Worm (Caenorhabditis elegans): ENCODE measurements around the gene ddx-17.
A peak's percentile ranks its signal among the peaks of the same experiment; 100 is the strongest.
"Not testable (repeated sequence)": the region's sequence is repeated elsewhere in the genome, so short reads cannot be mapped to it uniquely, and the experiment has no call there.

Gene ddx-17

ce11 chrV:14055097-14055496 lies 43.2 kb upstream of the ddx-17 start (continued):
- TF ChIP-seq K12H6.12 (tag; optimal IDR thresholded peaks at IDR 0.05) (peak; percentile 92), cebp-1 (GFP tag; IDR thresholded peaks at IDR 0.05) (peak; percentile 87), cebp-1 (tag; optimal IDR thresholded peaks at IDR 0.05) (peak; percentile 87), unc-130 (GFP tag; optimal IDR thresholded peaks at IDR 0.05) (peak; percentile 60), ztf-28 (GFP tag; IDR thresholded peaks at IDR 0.05) (peak; percentile 91), ztf-6 (GFP tag; IDR thresholded peaks at IDR 0.05) (peak; percentile 91), F37B4.10 (GFP tag; IDR thresholded peaks at IDR 0.05) (peak; percentile 90; the same call in 1 of the 2 replicates), somi-1 (GFP tag; optimal IDR thresholded peaks at IDR 0.05) (peak; percentile 84), let-607 (tag; optimal IDR thresholded peaks at IDR 0.05) (peak; percentile 55 to 92), lin-26 (GFP tag; IDR thresholded peaks at IDR 0.05) (peak; percentile 83), egl-44 (GFP tag; IDR thresholded peaks at IDR 0.05) (peak; percentile 94), tbp1 (GFP tag; optimal IDR thresholded peaks at IDR 0.05) (peak; percentile 68), bed-2 (GFP tag; IDR thresholded peaks at IDR 0.05) (peak; percentile 98), athp-1 (tag; optimal IDR thresholded peaks at IDR 0.05) (peak; percentile 91), lag-1 (GFP tag; IDR thresholded peaks at IDR 0.05) (peak; percentile 97), zim-3 (tag; optimal IDR thresholded peaks at IDR 0.05) (peak; percentile 89), C17E4.6 (GFP tag; IDR thresholded peaks at IDR 0.05) (peak; percentile 85), egrh-3 (GFP tag; IDR thresholded peaks at IDR 0.05) (peak; percentile 79; the same call in 1 of the 2 replicates), ceh-79 (tag; optimal IDR thresholded peaks at IDR 0.05) (peak; percentile 68), hsf-1 (GFP tag; IDR thresholded peaks at IDR 0.05) (peak; percentile 74), atf-7 (tag; optimal IDR thresholded peaks at IDR 0.05) (peak; percentile 95), Y56A3A.18 (GFP tag; IDR thresholded peaks at IDR 0.05) (peak; percentile 93), ceh-91 (GFP tag; IDR thresholded peaks at IDR 0.05) (peak; percentile 77), F52B5.7 (tag; optimal IDR thresholded peaks at IDR 0.05) (peak; percentile 73), Y67H2A.10 (GFP tag; conservative IDR thresholded peaks at IDR 0.05) (peak; percentile 90), mcd-1 (GFP tag; IDR thresholded peaks at IDR 0.05) (peak; percentile 99), lin-35 (GFP tag; optimal IDR thresholded peaks at IDR 0.05) (peak in 2 of 3 experiments; percentile 29 to 84), madf-8 (GFP tag; conservative IDR thresholded peaks at IDR 0.05) (peak; percentile 67), tlf-1 (GFP tag; optimal IDR thresholded peaks at IDR 0.05) (peak; percentile 85), ztf-18 (tag; optimal IDR thresholded peaks at IDR 0.05) (peak; percentile 55), K11D2.4 (GFP tag; IDR thresholded peaks at IDR 0.05) (peak; percentile 97), ztf-22 (GFP tag; optimal IDR thresholded peaks at IDR 0.05) (peak; percentile 78), ceh-58 (GFP tag; IDR thresholded peaks at IDR 0.05) (0 out of 2 replicates have a peak, but pooled peaks have one; percentile 13), F57A8.1 (GFP tag; optimal IDR thresholded peaks at IDR 0.05) (peak; percentile 34), nhr-80 (tag; optimal IDR thresholded peaks at IDR 0.05) (peak; percentile 75), sea-2 (GFP tag; IDR thresholded peaks at IDR 0.05) (peak; percentile 93), dox-1 (GFP tag; IDR thresholded peaks at IDR 0.05) (peak; percentile 98), ztf-25 (GFP tag; IDR thresholded peaks at IDR 0.05) (peak; percentile 77; the same call in 1 of the 2 replicates), F10E7.11 (tag; optimal IDR thresholded peaks at IDR 0.05) (peak; percentile 47), lin-40 (tag; optimal IDR thresholded peaks at IDR 0.05) (peak; percentile 96), bed-1 (GFP tag; IDR thresholded peaks at IDR 0.05) (peak; percentile 97), attf-6 (GFP tag; IDR thresholded peaks at IDR 0.05) (peak; percentile 58), snpc-4 (tag; optimal IDR thresholded peaks at IDR 0.05) (peak in 3 of 4 experiments; percentile 48 to 82 (median 77))
- not testable (repeated sequence) for TF ChIP-seq snpc-4 (GFP tag; optimal IDR thresholded peaks at IDR 0.05)

Data from whole organism, young adult.